Worm (Caenorhabditis elegans) whole organism, young adult: ENCODE results near the gene B0507.3.

Experiments
- B0019.2 ChIP-seq: fragments of 200-800 bp; sonication (Bioruptor generic); conservative IDR thresholded peaks from 2 replicates; pipeline ENCODE4 v1.3.6; 2022; ENCODE audit warnings: missing genetic modification reagents, missing genetic modification characterization, missing compliant biosample characterization
- B0035.1 ChIP-seq: sonication (generic microtip); optimal IDR thresholded peaks from 2 replicates; lab custom pipeline; 2016; ENCODE audit warnings: missing genetic modification characterization, mild to moderate bottlenecking, missing compliant biosample characterization, missing genotype, missing genetic modification reagents
- F37B4.10 ChIP-seq: fragments of 200-800 bp; sonication (Bioruptor generic); IDR thresholded peaks from 2 replicates; pipeline ENCODE4 v1.3.6; 2022; ENCODE audit warnings: missing genetic modification characterization, missing compliant biosample characterization
- K12H6.12 ChIP-seq: fragments of 200-800 bp; sonication (Bioruptor generic); optimal IDR thresholded peaks from 2 replicates; lab custom pipeline; 2018; ENCODE audit warnings: mild to moderate bottlenecking, missing genetic modification characterization, missing compliant biosample characterization
- ama-1 ChIP-seq, 3 experiments: fragments of 150-350 bp in 1 of 3; sonication (generic microtip) in 2 of 3; optimal IDR thresholded peaks; 2 replicates each; lab custom pipeline; 2014 to 2018; ENCODE audit warnings: missing biosample characterization in 2 of 3, missing genetic modification characterization in 2 of 3, missing genetic modification reagents in 2 of 3
- aptf-2 ChIP-seq: fragments of 200-800 bp; sonication (Bioruptor generic); conservative IDR thresholded peaks from 2 replicates; pipeline ENCODE4 v1.3.6; 2022; ENCODE audit warnings: missing genetic modification reagents, missing genetic modification characterization, missing compliant biosample characterization
- atf-7 ChIP-seq: sonication (generic microtip); optimal IDR thresholded peaks from 2 replicates; lab custom pipeline; 2017; ENCODE audit warnings: mild to moderate bottlenecking, missing genetic modification characterization, missing compliant biosample characterization
- attf-5 ChIP-seq: fragments of 200-800 bp; sonication (Bioruptor generic); optimal IDR thresholded peaks from 2 replicates; lab custom pipeline; 2018; ENCODE audit warnings: mild to moderate bottlenecking, missing genetic modification characterization, missing compliant biosample characterization
- attf-6 ChIP-seq: fragments of 200-800 bp; sonication (Bioruptor generic); IDR thresholded peaks from 2 replicates; pipeline ENCODE4 v1.3.6; 2022; ENCODE audit warnings: missing genetic modification reagents, missing genetic modification characterization, missing compliant biosample characterization
- cebp-1 ChIP-seq, 2 experiments: fragments of 200-800 bp in 1 of 2; sonication (Bioruptor generic) in 1 of 2; sonication (generic microtip) in 1 of 2; IDR thresholded peaks in 1 of 2; optimal IDR thresholded peaks in 1 of 2; 2 replicates each; pipeline versions ENCODE4 v1.3.6 to Lab custom; 2017 to 2022; ENCODE audit warnings: missing compliant biosample characterization in 2 of 2, missing genetic modification characterization in 2 of 2, mild to moderate bottlenecking in 1 of 2, missing genetic modification reagents in 1 of 2, moderate library complexity in 1 of 2
- ceh-40 ChIP-seq: fragments of 200-800 bp; sonication (Bioruptor generic); IDR thresholded peaks from 2 replicates; pipeline ENCODE4 v1.3.6; 2022; ENCODE audit warnings: missing genetic modification characterization, missing compliant biosample characterization
- chd-7 ChIP-seq: sonication (generic microtip); optimal IDR thresholded peaks from 2 replicates; lab custom pipeline; 2016; ENCODE audit warnings: mild to moderate bottlenecking, missing genetic modification characterization, moderate library complexity, missing compliant biosample characterization
- die-1 ChIP-seq: sonication (generic microtip); optimal IDR thresholded peaks from 2 replicates; lab custom pipeline; 2016; ENCODE audit warnings: missing genotype, mild to moderate bottlenecking, missing genetic modification characterization, missing compliant biosample characterization
- ets-4 ChIP-seq: fragments of 200-800 bp; sonication (Bioruptor generic); optimal IDR thresholded peaks from 2 replicates; lab custom pipeline; 2018; ENCODE audit warnings: mild to moderate bottlenecking, missing genetic modification characterization, missing compliant biosample characterization
- fkh-3 ChIP-seq: sonication (generic microtip); optimal IDR thresholded peaks from 2 replicates; lab custom pipeline; 2016; ENCODE audit warnings: mild to moderate bottlenecking, missing genetic modification characterization, missing compliant biosample characterization
- him-1 ChIP-seq: sonication (generic microtip); optimal IDR thresholded peaks from 2 replicates; lab custom pipeline; 2016; ENCODE audit warnings: missing genotype, missing genetic modification reagents, missing genetic modification characterization, missing compliant biosample characterization
- hlh-12 ChIP-seq: sonication (generic microtip); optimal IDR thresholded peaks from 2 replicates; lab custom pipeline; 2016; ENCODE audit warnings: missing genetic modification characterization, missing compliant biosample characterization
- let-607 ChIP-seq, 2 experiments: fragments of 200-800 bp in 1 of 2; sonication (Bioruptor generic) in 1 of 2; sonication (generic microtip) in 1 of 2; optimal IDR thresholded peaks; 2 replicates each; lab custom pipeline; 2016 to 2018; ENCODE audit warnings: mild to moderate bottlenecking in 2 of 2, missing compliant biosample characterization in 2 of 2, missing genetic modification characterization in 2 of 2, moderate library complexity in 2 of 2, missing genotype in 1 of 2
- lin-40 ChIP-seq: sonication (generic microtip); optimal IDR thresholded peaks from 2 replicates; lab custom pipeline; 2016; ENCODE audit warnings: missing genetic modification characterization, mild to moderate bottlenecking, missing compliant biosample characterization, missing genotype, missing genetic modification reagents
- madf-10 ChIP-seq: sonication (generic microtip); optimal IDR thresholded peaks from 2 replicates; lab custom pipeline; 2016; ENCODE audit warnings: mild to moderate bottlenecking, missing genetic modification characterization, missing compliant biosample characterization
- mxl-1 ChIP-seq: sonication (generic microtip); optimal IDR thresholded peaks from 2 replicates; lab custom pipeline; 2016; ENCODE audit warnings: missing genetic modification characterization, missing compliant biosample characterization
- nhr-120 ChIP-seq: fragments of 200-800 bp; sonication (Bioruptor generic); IDR thresholded peaks from 2 replicates; pipeline ENCODE4 v1.3.6; 2022; ENCODE audit warnings: missing genetic modification characterization, missing compliant biosample characterization
- nhr-80 ChIP-seq: sonication (generic microtip); optimal IDR thresholded peaks from 2 replicates; lab custom pipeline; 2016; ENCODE audit warnings: missing genetic modification characterization, missing compliant biosample characterization
- pbrm-1 ChIP-seq: fragments of 200-800 bp; sonication (Bioruptor generic); IDR thresholded peaks from 2 replicates; pipeline ENCODE4 v1.3.6; 2022; ENCODE audit warnings: missing genetic modification reagents, missing genetic modification characterization, missing compliant biosample characterization
- rcor-1 ChIP-seq: fragments of 200-800 bp; sonication (Bioruptor generic); IDR thresholded peaks from 2 replicates; pipeline ENCODE4 v1.3.6; 2022; ENCODE audit warnings: missing genetic modification reagents, missing genetic modification characterization, missing compliant biosample characterization
- repo-1 ChIP-seq: sonication (generic microtip); optimal IDR thresholded peaks from 2 replicates; lab custom pipeline; 2017; ENCODE audit warnings: mild to moderate bottlenecking, missing genetic modification characterization, missing compliant biosample characterization
- sptf-2 ChIP-seq: fragments of 200-800 bp; sonication (Bioruptor generic); optimal IDR thresholded peaks from 2 replicates; lab custom pipeline; 2018; ENCODE audit warnings: mild to moderate bottlenecking, missing genetic modification characterization, missing compliant biosample characterization
- tbp1 ChIP-seq: fragments of 200-800 bp; sonication (Bioruptor generic); optimal IDR thresholded peaks from 2 replicates; lab custom pipeline; 2018; ENCODE audit warnings: mild to moderate bottlenecking, missing genetic modification characterization, missing compliant biosample characterization
- tlf-1 ChIP-seq: fragments of 200-800 bp; sonication (Bioruptor generic); optimal IDR thresholded peaks from 2 replicates; lab custom pipeline; 2018; ENCODE audit warnings: mild to moderate bottlenecking, missing genetic modification characterization, missing compliant biosample characterization
- zfh-2 ChIP-seq: fragments of 200-800 bp; sonication (Bioruptor generic); conservative IDR thresholded peaks from 2 replicates; pipeline ENCODE4 v1.3.6; 2022; ENCODE audit warnings: missing genetic modification reagents, missing genetic modification characterization, missing compliant biosample characterization
- ztf-18 ChIP-seq: sonication (generic microtip); optimal IDR thresholded peaks from 2 replicates; lab custom pipeline; 2016; ENCODE audit warnings: missing genotype, mild to moderate bottlenecking, missing genetic modification characterization, missing compliant biosample characterization
- ztf-22 ChIP-seq: fragments of 200-800 bp; sonication (Bioruptor generic); optimal IDR thresholded peaks from 2 replicates; lab custom pipeline; 2018; ENCODE audit warnings: mild to moderate bottlenecking, missing genetic modification characterization, moderate library complexity, missing compliant biosample characterization
- ztf-26 ChIP-seq: sonication (generic microtip); optimal IDR thresholded peaks from 2 replicates; lab custom pipeline; 2017; ENCODE audit warnings: missing genetic modification characterization, missing compliant biosample characterization
- ztf-28 ChIP-seq: fragments of 200-800 bp; sonication (Bioruptor generic); IDR thresholded peaks from 2 replicates; pipeline ENCODE4 v1.3.6; 2022; ENCODE audit warnings: missing genetic modification reagents, missing genetic modification characterization, missing compliant biosample characterization
- ztf-3 ChIP-seq: fragments of 200-800 bp; sonication (Bioruptor generic); optimal IDR thresholded peaks from 2 replicates; lab custom pipeline; 2018; ENCODE audit warnings: mild to moderate bottlenecking, missing genetic modification characterization, missing compliant biosample characterization

B0507.3 gene

DNA sequence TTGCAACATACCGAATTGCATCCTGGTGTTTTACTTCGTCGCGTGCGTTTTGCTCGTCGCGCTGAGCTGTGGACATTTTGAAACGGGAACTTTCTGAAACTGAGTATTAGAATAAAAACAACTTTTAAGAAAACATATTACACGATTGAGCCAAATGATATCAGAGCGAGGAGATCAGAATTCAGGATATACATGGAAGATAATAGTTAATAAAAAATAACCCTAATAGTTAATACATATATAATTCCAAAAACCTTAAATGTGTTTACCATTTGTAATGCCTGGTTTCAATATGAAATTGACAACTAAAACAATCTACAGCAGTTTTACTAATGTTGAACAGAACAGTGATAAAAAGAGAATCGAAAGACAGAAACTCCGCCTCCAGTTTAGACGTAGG lies 5.8 kb upstream of the B0507.3 start, which contains the start of gene B0507.8:
B0507.8 (minus strand) TSS at position 101 of the 400 bp plus-strand sequence.
- TF ChIP-seq sptf-2 (GFP tag; lab: Kevin White, UChicago) = no peak
- no peak for TF ChIP-seq ztf-3 (GFP tag; lab: Kevin White, UChicago)
- no peak for TF ChIP-seq lin-40 (tag; lab: Kevin White, UChicago)
- TF ChIP-seq attf-5 = no peak
- TF ChIP-seq mxl-1 = no peak
- no peak for TF ChIP-seq pbrm-1 (GFP tag; lab: Robert Waterston, UW)

DNA sequence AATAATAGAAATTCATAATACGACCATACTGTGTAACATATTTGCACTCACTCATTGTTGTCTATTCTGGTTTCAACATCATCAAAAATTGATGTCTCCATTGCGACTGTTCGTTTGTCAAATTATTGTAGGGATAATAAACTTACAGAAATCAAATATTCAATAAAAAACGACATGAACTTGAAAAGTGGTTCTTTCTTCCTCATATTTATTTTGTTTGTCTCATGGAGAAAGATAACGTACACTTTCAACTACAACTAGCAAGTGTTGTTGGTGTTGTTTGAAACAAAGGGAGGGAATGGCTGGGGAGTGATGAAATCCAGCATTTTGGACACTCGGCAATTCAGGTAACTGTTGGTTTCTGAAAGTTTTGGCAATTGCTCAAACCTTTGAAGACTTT lies 2.8 kb upstream of the B0507.3 start, which contains the start of gene B0507.9:
B0507.9 (minus strand) TSS at position 101 of the 400 bp plus-strand sequence.
- no peak for TF ChIP-seq zfh-2
- no peak for TF ChIP-seq K12H6.12 (tag; lab: Kevin White, UChicago)
- TF ChIP-seq tbp1 (GFP tag; lab: Kevin White, UChicago) = no peak
- TF ChIP-seq madf-10 = no peak
- no peak for TF ChIP-seq F37B4.10 (GFP tag; lab: Robert Waterston, UW)
- no peak for TF ChIP-seq B0035.1
- TF ChIP-seq ceh-40 = no peak

DNA sequence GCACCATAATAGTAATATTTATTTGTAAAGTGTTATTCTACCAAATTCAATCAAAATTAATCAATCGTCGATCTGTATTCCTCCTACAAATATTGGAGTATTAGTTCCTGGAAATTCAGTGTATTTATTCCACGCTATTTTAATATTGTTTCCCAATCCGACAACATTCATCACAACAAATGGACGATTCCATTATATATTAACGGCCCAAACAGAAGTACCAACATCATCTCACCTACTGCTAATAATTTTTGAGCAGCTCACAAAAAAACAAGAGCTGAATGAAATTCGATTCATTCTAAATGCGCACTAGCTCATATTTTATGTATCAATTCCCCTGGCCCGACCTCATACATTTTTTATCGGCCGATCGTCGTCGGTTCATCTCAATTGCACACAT lies 1.7 kb upstream of the B0507.3 start:
- TF ChIP-seq nhr-120 (GFP tag; lab: Robert Waterston, UW) (no peak), B0019.2 (GFP tag; lab: Robert Waterston, UW) (no peak), attf-6 (no peak), madf-10 (no peak), ztf-18 (tag; lab: Kevin White, UChicago) (no peak), ztf-3 (GFP tag; lab: Kevin White, UChicago) (no peak), him-1 (tag; lab: Kevin White, UChicago) (no peak), chd-7 (tag; lab: Kevin White, UChicago) (no peak)

DNA sequence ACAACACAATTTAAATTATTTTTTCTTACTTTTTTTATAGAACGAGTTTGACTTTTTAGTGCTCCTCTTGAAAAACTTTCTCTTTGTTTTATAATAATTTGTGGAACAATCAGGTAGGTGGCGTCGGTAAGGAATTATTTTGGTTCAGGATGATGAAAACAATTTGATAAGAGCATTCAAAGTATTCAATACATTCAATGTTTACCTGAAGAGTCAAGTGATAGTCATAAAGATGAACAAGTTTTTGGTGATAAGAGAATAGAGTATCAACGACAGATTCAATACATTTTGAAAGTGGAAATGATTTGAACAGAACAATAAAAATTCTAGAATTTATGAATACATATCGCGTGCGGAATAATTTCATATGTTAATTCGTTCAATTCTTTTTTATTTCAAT lies 1.2 kb upstream of the B0507.3 start:
- TF ChIP-seq ets-4 (GFP tag; lab: Kevin White, UChicago) (no peak), die-1 (tag; lab: Kevin White, UChicago) (no peak), ztf-28 (no peak), nhr-80 (tag; lab: Kevin White, UChicago) (peak; percentile 15), ama-1 (optimal IDR thresholded peaks at IDR 0.05; lab: Kevin White, UChicago) (no peak), ama-1 (GFP tag; optimal IDR thresholded peaks at IDR 0.05; lab: Kevin White, UChicago) (no peak), repo-1 (tag; lab: Kevin White, UChicago) (no peak)
- TF ChIP-seq, all 124 proteins: peak for 1

DNA sequence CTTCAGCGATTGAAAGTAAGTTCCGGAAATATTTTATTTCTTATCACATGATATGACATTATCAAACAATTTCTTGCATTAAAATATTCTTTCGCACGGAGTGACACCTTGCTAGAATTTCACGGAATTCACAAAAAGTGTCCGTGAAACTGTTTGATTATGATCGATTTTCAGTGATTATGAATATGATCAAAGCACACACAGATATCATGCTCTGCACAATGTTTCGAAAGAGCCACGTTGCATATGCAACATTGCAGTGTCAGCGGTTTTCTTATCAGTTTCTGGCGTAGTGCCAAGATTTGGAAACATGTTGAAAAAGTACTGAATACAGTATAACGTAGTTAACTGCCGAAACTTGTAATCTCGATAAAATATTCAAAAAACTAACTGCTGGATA lies 445 bp downstream of the B0507.3 start:
- TF ChIP-seq fkh-3 (tag; lab: Kevin White, UChicago) (no peak), tbp1 (GFP tag; lab: Kevin White, UChicago) (peak; percentile 1), ztf-26 (no peak), hlh-12 (tag; lab: Kevin White, UChicago) (no peak), atf-7 (tag; lab: Kevin White, UChicago) (peak; percentile 59), cebp-1 (GFP tag; IDR thresholded peaks at IDR 0.05; lab: Robert Waterston, UW) (no peak), cebp-1 (tag; optimal IDR thresholded peaks at IDR 0.05; lab: Kevin White, UChicago) (peak; percentile 72), ztf-22 (GFP tag; lab: Kevin White, UChicago) (peak; percentile 68), nhr-80 (tag; lab: Kevin White, UChicago) (peak; percentile 72), madf-10 (no peak), let-607 (tag; optimal IDR thresholded peaks at IDR 0.05; lab: Kevin White, UChicago) (peak; percentile 35 to 86), tlf-1 (GFP tag; lab: Kevin White, UChicago) (peak; percentile 6), rcor-1 (no peak), aptf-2 (GFP tag; lab: Robert Waterston, UW) (no peak), ama-1 (optimal IDR thresholded peaks at IDR 0.05; lab: Kevin White, UChicago) (no peak), ama-1 (GFP tag; optimal IDR thresholded peaks at IDR 0.05; lab: Kevin White, UChicago) (no peak), ets-4 (GFP tag; lab: Kevin White, UChicago) (peak; percentile 84), lin-40 (tag; lab: Kevin White, UChicago) (no peak)
